Fruit fly (Drosophila melanogaster) whole organism, embryonic: ENCODE results near the gene Uba4.
A peak's percentile ranks its signal among the peaks of the same experiment; 100 is the strongest.

Experiments used
- Atf3 ChIP-seq: fragments of 200-800 bp; sonication (Bioruptor generic); optimal IDR thresholded peaks from 3 replicates; lab custom pipeline; 2016; ENCODE audit warnings: missing biosample characterization, missing genetic modification characterization
- Bdp1 ChIP-seq: fragments of 200-800 bp; sonication (Bioruptor generic); optimal IDR thresholded peaks from 3 replicates; lab custom pipeline; 2016; ENCODE audit warnings: missing biosample characterization, missing genetic modification characterization
- CG10366 ChIP-seq: fragments of 200-800 bp; sonication (Bioruptor generic); IDR thresholded peaks from 2 replicates; pipeline ENCODE4 v1.3.6; 2022; ENCODE audit warnings: missing biosample characterization, missing genetic modification characterization
- CG11247 ChIP-seq: fragments of 200-800 bp; sonication (Bioruptor generic); IDR thresholded peaks from 2 replicates; pipeline ENCODE4 v1.3.6; 2022; ENCODE audit warnings: missing biosample characterization, missing genetic modification characterization
- CG12769 ChIP-seq: fragments of 200-800 bp; sonication (Bioruptor generic); optimal IDR thresholded peaks from 2 replicates; lab custom pipeline; 2019; ENCODE audit warnings: missing biosample characterization, mild to moderate bottlenecking, missing genetic modification characterization, moderate library complexity
- CG13624 ChIP-seq: fragments of 200-800 bp; sonication (Bioruptor generic); optimal IDR thresholded peaks from 2 replicates; lab custom pipeline; 2016; ENCODE audit warnings: missing biosample characterization, missing genetic modification characterization
- CG14050 ChIP-seq: fragments of 200-800 bp; sonication (Bioruptor generic); IDR thresholded peaks from 3 replicates; pipeline ENCODE4 v1.3.6; 2022; ENCODE audit warnings: missing biosample characterization, missing genetic modification characterization
- CG15601 ChIP-seq: fragments of 200-800 bp; sonication (Bioruptor generic); optimal IDR thresholded peaks from 3 replicates; lab custom pipeline; 2019; ENCODE audit warnings: missing biosample characterization, mild to moderate bottlenecking, missing genetic modification characterization, moderate library complexity
- CG1647 ChIP-seq: fragments of 200-800 bp; sonication (Bioruptor generic); optimal IDR thresholded peaks from 3 replicates; lab custom pipeline; 2016; ENCODE audit warnings: missing biosample characterization, missing genetic modification characterization
- CG17359 ChIP-seq: fragments of 200-800 bp; sonication (Bioruptor generic); optimal IDR thresholded peaks from 3 replicates; lab custom pipeline; 2018; ENCODE audit warnings: missing biosample characterization, mild to moderate bottlenecking, missing genetic modification characterization, moderate library complexity
- CG17385 ChIP-seq: fragments of 200-800 bp; sonication (Bioruptor generic); optimal IDR thresholded peaks from 3 replicates; lab custom pipeline; 2018; ENCODE audit warnings: missing biosample characterization, mild to moderate bottlenecking, missing genetic modification characterization
- CG2199 ChIP-seq: fragments of 200-800 bp; sonication (Bioruptor generic); IDR thresholded peaks from 3 replicates; pipeline ENCODE4 v1.3.6; 2022; ENCODE audit warnings: missing biosample characterization, missing genetic modification characterization
- CG32767 ChIP-seq: fragments of 200-800 bp; sonication (Bioruptor generic); IDR thresholded peaks from 2 replicates; pipeline ENCODE4 v1.3.6; 2022; ENCODE audit warnings: missing biosample characterization, missing genetic modification characterization
- CG3995 ChIP-seq: fragments of 200-800 bp; sonication (Bioruptor generic); optimal IDR thresholded peaks from 3 replicates; lab custom pipeline; 2016; ENCODE audit warnings: missing biosample characterization, missing genetic modification characterization
- CG4730 ChIP-seq: fragments of 200-800 bp; sonication (Bioruptor generic); IDR thresholded peaks from 2 replicates; pipeline ENCODE4 v1.3.6; 2022; ENCODE audit warnings: missing biosample characterization, missing genetic modification characterization
- CG6765 ChIP-seq: fragments of 200-800 bp; sonication (Bioruptor generic); optimal IDR thresholded peaks from 3 replicates; lab custom pipeline; 2017; ENCODE audit warnings: missing biosample characterization, mild to moderate bottlenecking, missing genetic modification characterization
- CG8089 ChIP-seq: fragments of 200-800 bp; sonication (Bioruptor generic); optimal IDR thresholded peaks from 3 replicates; lab custom pipeline; 2016; ENCODE audit warnings: missing biosample characterization, missing genetic modification characterization
- CG8765 ChIP-seq: fragments of 200-800 bp; sonication (Bioruptor generic); IDR thresholded peaks from 2 replicates; pipeline ENCODE4 v1.3.6; 2022; ENCODE audit warnings: missing biosample characterization, missing genetic modification characterization
- CG9797 ChIP-seq: fragments of 200-800 bp; sonication (Bioruptor generic); optimal IDR thresholded peaks from 3 replicates; lab custom pipeline; 2018; ENCODE audit warnings: missing biosample characterization, mild to moderate bottlenecking, missing genetic modification characterization
- Camta ChIP-seq: fragments of 200-800 bp; sonication (Bioruptor generic); optimal IDR thresholded peaks from 2 replicates; lab custom pipeline; 2016; ENCODE audit warnings: missing biosample characterization, missing genetic modification characterization
- Chrac-16 ChIP-seq: fragments of 200-800 bp; sonication (Bioruptor generic); optimal IDR thresholded peaks from 3 replicates; lab custom pipeline; 2016; ENCODE audit warnings: missing biosample characterization, missing genetic modification characterization
- Drgx ChIP-seq: fragments of 200-800 bp; sonication (Bioruptor generic); IDR thresholded peaks from 2 replicates; pipeline ENCODE4 v1.3.6; 2022; ENCODE audit warnings: missing biosample characterization, missing genetic modification characterization
- Fer3 ChIP-seq: fragments of 200-800 bp; sonication (Bioruptor generic); optimal IDR thresholded peaks from 2 replicates; lab custom pipeline; 2018; ENCODE audit warnings: missing biosample characterization, mild to moderate bottlenecking, missing genetic modification characterization, moderate library complexity
- H15 ChIP-seq: fragments of 200-800 bp; sonication (Bioruptor generic); IDR thresholded peaks from 3 replicates; pipeline ENCODE4 v1.3.6; 2022; ENCODE audit warnings: missing biosample characterization, missing genetic modification characterization
- HHEX ChIP-seq: fragments of 200-800 bp; sonication (Bioruptor generic); optimal IDR thresholded peaks from 3 replicates; lab custom pipeline; 2017; ENCODE audit warnings: missing biosample characterization, mild to moderate bottlenecking, missing genetic modification characterization, missing genetic modification reagents
- Hmr ChIP-seq: fragments of 200-800 bp; sonication (Bioruptor generic); optimal IDR thresholded peaks from 3 replicates; lab custom pipeline; 2017; ENCODE audit warnings: mild to moderate bottlenecking, missing biosample characterization, missing genetic modification reagents, missing genetic modification characterization
- MTF-1 ChIP-seq: fragments of 200-800 bp; sonication (Bioruptor generic); optimal IDR thresholded peaks from 2 replicates; lab custom pipeline; 2018; ENCODE audit warnings: missing biosample characterization, mild to moderate bottlenecking, missing genetic modification characterization, borderline replicate concordance
- Med ChIP-seq: fragments of 200-800 bp; sonication (Bioruptor generic); peaks from one replicate; lab custom pipeline; 2016; ENCODE audit warnings: missing biosample characterization, missing genetic modification characterization, mild to moderate bottlenecking, inconsistent platforms, moderate library complexity
- NC2α ChIP-seq: fragments of 200-800 bp; sonication (Bioruptor generic); optimal IDR thresholded peaks from 2 replicates; lab custom pipeline; 2016; ENCODE audit warnings: missing biosample characterization, missing genetic modification characterization
- NfI ChIP-seq: fragments of 200-800 bp; sonication (Bioruptor generic); optimal IDR thresholded peaks from 3 replicates; lab custom pipeline; 2018; ENCODE audit warnings: missing biosample characterization, mild to moderate bottlenecking, missing genetic modification characterization, moderate library complexity
- Rx ChIP-seq: fragments of 200-800 bp; sonication (Bioruptor generic); IDR thresholded peaks from 2 replicates; pipeline ENCODE4 v1.3.6; 2022; ENCODE audit warnings: missing biosample characterization, missing genetic modification characterization
- Xrp1 ChIP-seq: fragments of 200-800 bp; sonication (Bioruptor generic); IDR thresholded peaks from 2 replicates; pipeline ENCODE4 v1.3.6; 2022; ENCODE audit warnings: missing biosample characterization, missing genetic modification characterization
- aop ChIP-seq: fragments of 200-800 bp; sonication (Bioruptor generic); IDR thresholded peaks from 2 replicates; pipeline ENCODE4 v1.3.6; 2022; ENCODE audit warnings: missing biosample characterization, missing genetic modification characterization
- chm ChIP-seq: fragments of 200-800 bp; sonication (Bioruptor generic); IDR thresholded peaks from 2 replicates; pipeline ENCODE4 v1.3.6; 2022; ENCODE audit warnings: missing biosample characterization, missing genetic modification characterization
- eve ChIP-seq, 2 experiments: fragments of >200 bp; optimal IDR thresholded peaks; 2 replicates each; lab custom pipeline; 2017; ENCODE audit warnings: missing biosample characterization in 2 of 2, missing genetic modification characterization in 2 of 2
- gfzf ChIP-seq: fragments of 200-800 bp; sonication (Bioruptor generic); optimal IDR thresholded peaks from 2 replicates; lab custom pipeline; 2016; ENCODE audit warnings: missing biosample characterization, mild to moderate bottlenecking, missing genetic modification characterization, moderate library complexity
- h ChIP-seq: fragments of >200 bp; optimal IDR thresholded peaks from 2 replicates; lab custom pipeline; 2017
- lab ChIP-seq: fragments of 200-800 bp; sonication (Bioruptor generic); optimal IDR thresholded peaks from 3 replicates; lab custom pipeline; 2017; ENCODE audit warnings: missing biosample characterization, missing genetic modification characterization, mild to moderate bottlenecking, moderate library complexity, missing genetic modification reagents
- lbe ChIP-seq: fragments of 200-800 bp; sonication (Bioruptor generic); optimal IDR thresholded peaks from 2 replicates; lab custom pipeline; 2016; ENCODE audit warnings: missing biosample characterization, mild to moderate bottlenecking, missing genetic modification characterization
- lmd ChIP-seq: fragments of 200-800 bp; sonication (Bioruptor generic); IDR thresholded peaks from 2 replicates; pipeline ENCODE4 v1.3.6; 2022; ENCODE audit warnings: missing biosample characterization, missing genetic modification characterization
- nmo ChIP-seq: fragments of 200-800 bp; sonication (Bioruptor generic); optimal IDR thresholded peaks from 2 replicates; lab custom pipeline; 2018; ENCODE audit warnings: missing biosample characterization, mild to moderate bottlenecking, missing genetic modification characterization, moderate library complexity
- org-1 ChIP-seq: fragments of 200-800 bp; sonication (Bioruptor generic); optimal IDR thresholded peaks from 2 replicates; lab custom pipeline; 2017; ENCODE audit warnings: missing biosample characterization, missing genetic modification characterization
- prd ChIP-seq, 3 experiments: fragments of >200 bp in 2 of 3; fragments of 200-800 bp in 1 of 3; sonication (Bioruptor generic) in 1 of 3; optimal IDR thresholded peaks in 2 of 3; IDR thresholded peaks in 1 of 3; 2 replicates in 2 of 3; 3 replicates in 1 of 3; pipeline versions ENCODE4 v1.3.6 to Lab custom; 2017 to 2022; ENCODE audit warnings: missing biosample characterization in 1 of 3, missing genetic modification characterization in 1 of 3
- shn ChIP-seq: fragments of 200-800 bp; sonication (Bioruptor generic); optimal IDR thresholded peaks from 3 replicates; lab custom pipeline; 2016; ENCODE audit warnings: missing biosample characterization, missing genetic modification characterization
- sna ChIP-seq: fragments of 200-800 bp; sonication (Bioruptor generic); IDR thresholded peaks from 2 replicates; pipeline ENCODE4 v1.3.6; 2022; ENCODE audit warnings: missing biosample characterization, missing genetic modification characterization; ENCODE audit not compliant: partially characterized antibody
- sr ChIP-seq: fragments of 200-800 bp; sonication (Bioruptor generic); IDR thresholded peaks from 3 replicates; pipeline ENCODE4 v1.3.6; 2022; ENCODE audit warnings: missing biosample characterization, missing genetic modification characterization
- ssp ChIP-seq: fragments of 200-800 bp; sonication (Bioruptor generic); IDR thresholded peaks from 2 replicates; pipeline ENCODE4 v1.3.6; 2022; ENCODE audit warnings: missing biosample characterization, missing genetic modification characterization
- stc ChIP-seq: fragments of 200-800 bp; sonication (Bioruptor generic); IDR thresholded peaks from 2 replicates; pipeline ENCODE4 v1.3.6; 2022; ENCODE audit warnings: missing biosample characterization, missing genetic modification characterization
- tna ChIP-seq: fragments of 200-800 bp; sonication (Bioruptor generic); IDR thresholded peaks from 2 replicates; pipeline ENCODE4 v1.3.6; 2022; ENCODE audit warnings: missing biosample characterization, missing genetic modification characterization; ENCODE audit not compliant: partially characterized antibody

Gene Uba4

dm6 chr2L:8541469-8542233 lies 24.4 kb downstream of the Uba4 start, which contains the start of gene Sema1a (continued):
- TF ChIP-seq CG8765: peak; percentile 50
- no peak for TF ChIP-seq org-1
- TF ChIP-seq CG9797 (GFP tag; lab: Kevin White, UChicago): no peak
- TF ChIP-seq CG4730 (GFP tag; lab: Robert Waterston, UW): peak; percentile 51; the same call in 1 of the 2 replicates
- TF ChIP-seq CG11247 (GFP tag; lab: Robert Waterston, UW): peak; percentile 71
- TF ChIP-seq aop: no peak
- peak; percentile 27 for TF ChIP-seq ssp (GFP tag; lab: Robert Waterston, UW)
- TF ChIP-seq h (lab: Kevin White, UChicago): no peak
- TF ChIP-seq eve (GFP tag; optimal IDR thresholded peaks at IDR 0.05; lab: Kevin White, UChicago): peak in 1 of 2 experiments; percentile 53
- peak; percentile 8 for TF ChIP-seq CG17385
- TF ChIP-seq CG13624 (GFP tag; lab: Kevin White, UChicago): peak; percentile 67
- TF ChIP-seq CG14050 (GFP tag; lab: Robert Waterston, UW): peak; percentile 45; the same call in 2 of the 3 replicates
- TF ChIP-seq NC2α: peak; percentile 66
- peak; percentile 34 for TF ChIP-seq shn
- TF ChIP-seq lbe (GFP tag; lab: Kevin White, UChicago): no peak
- peak; percentile 65 for TF ChIP-seq Drgx (GFP tag; lab: Robert Waterston, UW)
- TF ChIP-seq Med (GFP tag; lab: Kevin White, UChicago): peak; percentile 90
- TF ChIP-seq Atf3: peak; percentile 20
- TF ChIP-seq CG12769 (tag; lab: Kevin White, UChicago): peak; percentile 69
- no peak; the same call in 1 of the 2 replicates for TF ChIP-seq Rx (GFP tag; lab: Robert Waterston, UW)
- no peak; the same call in 1 of the 2 replicates for TF ChIP-seq CG32767 (GFP tag; lab: Robert Waterston, UW)
- TF ChIP-seq Xrp1 (GFP tag; lab: Robert Waterston, UW): peak; percentile 74
- peak; percentile 62 for TF ChIP-seq CG10366 (GFP tag; lab: Robert Waterston, UW)
- peak; percentile 50 for TF ChIP-seq Camta (GFP tag; lab: Kevin White, UChicago)
- TF ChIP-seq sna (GFP tag; lab: Robert Waterston, UW): peak; percentile 81
- peak; percentile 36 for TF ChIP-seq nmo (GFP tag; lab: Kevin White, UChicago)
- TF ChIP-seq CG17359: peak; percentile 57
- no peak for TF ChIP-seq CG3995
- TF ChIP-seq sr (GFP tag; lab: Robert Waterston, UW): no peak; the same call in 2 of the 3 replicates
- peak; percentile 67 for TF ChIP-seq Hmr
- TF ChIP-seq CG2199 (GFP tag; lab: Robert Waterston, UW): peak; percentile 68; the same call in 2 of the 3 replicates
- TF ChIP-seq CG15601 (tag; lab: Kevin White, UChicago): peak; percentile 34
- TF ChIP-seq chm (GFP tag; lab: Robert Waterston, UW): peak; percentile 73
- TF ChIP-seq Chrac-16 (GFP tag; lab: Kevin White, UChicago): peak; percentile 37
- TF ChIP-seq Bdp1 (GFP tag; lab: Kevin White, UChicago): peak; percentile 100
- no peak for TF ChIP-seq CG8089
- TF ChIP-seq gfzf (GFP tag; lab: Kevin White, UChicago): no peak
- peak; percentile 59; the same call in 1 of the 3 replicates for TF ChIP-seq H15 (GFP tag; lab: Robert Waterston, UW)
- peak; percentile 26 for TF ChIP-seq HHEX (GFP tag; lab: Kevin White, UChicago)
- peak; percentile 88 for TF ChIP-seq NfI
- peak; percentile 68 for TF ChIP-seq lab (GFP tag; lab: Kevin White, UChicago)
- TF ChIP-seq lmd: no peak; the same call in none of the 2 replicates
- peak; percentile 53 for TF ChIP-seq Fer3 (tag; lab: Kevin White, UChicago)
- peak; percentile 84 for TF ChIP-seq tna (GFP tag; lab: Robert Waterston, UW)
- peak; percentile 1 for TF ChIP-seq MTF-1 (GFP tag; lab: Kevin White, UChicago)
- TF ChIP-seq stc (GFP tag; lab: Robert Waterston, UW): peak; percentile 44; the same call in 1 of the 2 replicates
- TF ChIP-seq CG6765 (GFP tag; lab: Kevin White, UChicago): peak; percentile 48
- TF ChIP-seq prd (optimal IDR thresholded peaks at IDR 0.05; lab: Kevin White, UChicago): no peak
- peak; percentile 80 for TF ChIP-seq prd (GFP tag; IDR thresholded peaks at IDR 0.05; lab: Robert Waterston, UW)
- peak; percentile 24 for TF ChIP-seq CG1647 (GFP tag; lab: Kevin White, UChicago)
